Comparison of ENCODE assay signal across 5 worm cellular contexts in the genomic region with DNA sequence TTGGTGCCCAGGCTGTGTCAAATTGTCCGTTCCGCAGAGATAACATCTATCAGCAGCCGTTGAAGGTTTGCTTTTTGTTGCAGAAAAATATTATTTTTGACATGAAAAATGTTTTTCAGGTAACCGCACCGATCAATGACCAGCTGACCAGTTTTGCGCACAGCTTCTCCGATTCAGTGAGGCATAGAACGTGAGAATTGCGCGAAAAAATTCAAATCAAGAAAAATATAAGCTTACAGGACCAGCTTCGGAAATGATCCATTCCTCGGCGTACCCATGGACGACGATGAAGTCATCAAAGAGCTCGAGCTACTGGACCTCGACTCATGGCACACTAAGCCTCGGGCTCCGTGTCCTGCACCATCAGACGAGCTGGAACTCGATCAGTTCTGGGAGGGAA.
A peak's percentile ranks its signal among the peaks of the same experiment; 100 is the strongest.
TF ChIP-seq lines count a peak whose summit lies in the region.

No protein-coding gene starts in this region.

TF ChIP-seq in whole organism, L1 larva, 84 proteins besides CTCF, POLR2A, EP300 and RAD21:
- TF ChIP-seq unc-130 (tag; optimal IDR thresholded peaks at IDR 0.05; lab: Kevin White, UChicago) (no peak), mab-9 (GFP tag; IDR thresholded peaks at IDR 0.05; lab: Robert Waterston, UW) (0 out of 2 replicates have a peak, but pooled peaks have one; percentile 6), efl-1 (optimal IDR thresholded peaks at IDR 0.05; lab: Kevin White, UChicago) (no peak), efl-1 (GFP tag; optimal IDR thresholded peaks at IDR 0.05 in 1 of 2; lab: Kevin White, UChicago) (peak in 1 of 2 experiments; percentile 90), sox-4 (tag; optimal IDR thresholded peaks at IDR 0.05; lab: Kevin White, UChicago) (no peak)
TF ChIP-seq in whole organism, L1 larva: peak in this region for 2.

TF ChIP-seq in whole organism, L2 larva, 48 proteins besides CTCF, POLR2A, EP300 and RAD21:
- no peak for TF ChIP-seq mbf-1 (tag; optimal IDR thresholded peaks at IDR 0.05; lab: Kevin White, UChicago)
- TF ChIP-seq mab-5 (tag; optimal IDR thresholded peaks at IDR 0.05; lab: Kevin White, UChicago): no peak
- peak; percentile 27 for TF ChIP-seq ama-1 (optimal IDR thresholded peaks at IDR 0.05; lab: Kevin White, UChicago)
- no peak for TF ChIP-seq elt-1 (tag; optimal IDR thresholded peaks at IDR 0.05; lab: Kevin White, UChicago)
- no peak for TF ChIP-seq lsy-2 (tag; optimal IDR thresholded peaks at IDR 0.05; lab: Kevin White, UChicago)

TF ChIP-seq in whole organism, L3 larva, 47 proteins besides CTCF, POLR2A, EP300 and RAD21:
- TF ChIP-seq ama-1 (optimal IDR thresholded peaks at IDR 0.05; lab: Kevin White, UChicago) (peak; percentile 40), mdl-1 (tag; optimal IDR thresholded peaks at IDR 0.05; lab: Kevin White, UChicago) (no peak)

TF ChIP-seq in whole organism, L4 larva, 104 proteins besides CTCF, POLR2A, EP300 and RAD21:
- TF ChIP-seq nhr-76 (tag; optimal IDR thresholded peaks at IDR 0.05; lab: Kevin White, UChicago): no peak
- TF ChIP-seq lin-1 (GFP tag; IDR thresholded peaks at IDR 0.05; lab: Robert Waterston, UW): no peak
- peak; percentile 38; the same call in 1 of the 2 replicates for TF ChIP-seq set-16 (GFP tag; IDR thresholded peaks at IDR 0.05; lab: Robert Waterston, UW)
- 0 out of 2 replicates have a peak, but pooled peaks have one; percentile 12 for TF ChIP-seq D1046.2 (GFP tag; IDR thresholded peaks at IDR 0.05; lab: Robert Waterston, UW)
- 0 out of 2 replicates have a peak, but pooled peaks have one; percentile 12 for TF ChIP-seq lin-38 (GFP tag; IDR thresholded peaks at IDR 0.05; lab: Robert Waterston, UW)
- TF ChIP-seq F44E2.7 (GFP tag; IDR thresholded peaks at IDR 0.05; lab: Robert Waterston, UW): no peak
- no peak for TF ChIP-seq tra-1 (GFP tag; IDR thresholded peaks at IDR 0.05; lab: Robert Waterston, UW)
- 0 out of 2 replicates have a peak, but pooled peaks have one; percentile 14 for TF ChIP-seq dmd-6 (GFP tag; IDR thresholded peaks at IDR 0.05; lab: Robert Waterston, UW)
- TF ChIP-seq hmg-1.1 (GFP tag; IDR thresholded peaks at IDR 0.05; lab: Robert Waterston, UW): 0 out of 2 replicates have a peak, but pooled peaks have one; percentile 26

TF ChIP-seq in whole organism, young adult, 124 proteins besides CTCF, POLR2A, EP300 and RAD21:
- no peak for TF ChIP-seq egl-18 (GFP tag; IDR thresholded peaks at IDR 0.05; lab: Robert Waterston, UW)
- peak; percentile 4 for TF ChIP-seq ama-1 (optimal IDR thresholded peaks at IDR 0.05; lab: Kevin White, UChicago)
- TF ChIP-seq ama-1 (GFP tag; optimal IDR thresholded peaks at IDR 0.05; lab: Kevin White, UChicago): no peak
- TF ChIP-seq madf-10 (tag; optimal IDR thresholded peaks at IDR 0.05; lab: Kevin White, UChicago): no peak
- 0 out of 2 replicates have a peak, but pooled peaks have one; percentile 20 for TF ChIP-seq dox-1 (GFP tag; IDR thresholded peaks at IDR 0.05; lab: Robert Waterston, UW)
- TF ChIP-seq T26A5.8 (tag; optimal IDR thresholded peaks at IDR 0.05; lab: Kevin White, UChicago): no peak
- TF ChIP-seq mes-4 (tag; optimal IDR thresholded peaks at IDR 0.05; lab: Kevin White, UChicago): no peak
- TF ChIP-seq tbp1 (GFP tag; optimal IDR thresholded peaks at IDR 0.05; lab: Kevin White, UChicago): no peak
- TF ChIP-seq B0336.3 (GFP tag; IDR thresholded peaks at IDR 0.05; lab: Robert Waterston, UW): peak; percentile 23; the same call in 1 of the 2 replicates
- no peak for TF ChIP-seq gei-17 (GFP tag; optimal IDR thresholded peaks at IDR 0.05; lab: Kevin White, UChicago)
- TF ChIP-seq zfh-2 (GFP tag; conservative IDR thresholded peaks at IDR 0.05; lab: Robert Waterston, UW): peak; percentile 57
- no peak for TF ChIP-seq efl-1 (GFP tag; optimal IDR thresholded peaks at IDR 0.05; lab: Kevin White, UChicago)
- TF ChIP-seq repo-1 (tag; optimal IDR thresholded peaks at IDR 0.05; lab: Kevin White, UChicago): no peak
- no peak for TF ChIP-seq Y53F4B.3 (GFP tag; IDR thresholded peaks at IDR 0.05; lab: Robert Waterston, UW)
